Worm (Caenorhabditis elegans): ENCODE measurements around the gene ZK632.14.

- TF ChIP-seq ctbp-1 (GFP tag; IDR thresholded peaks at IDR 0.05) = no peak
- TF ChIP-seq zag-1 (tag; optimal IDR thresholded peaks at IDR 0.05) = no peak
- TF ChIP-seq egl-43 (GFP tag; IDR thresholded peaks at IDR 0.05) = no peak
- TF ChIP-seq unc-130 (GFP tag; optimal IDR thresholded peaks at IDR 0.05) = no peak
- TF ChIP-seq nhr-10 (tag; optimal IDR thresholded peaks at IDR 0.05) = no peak
- TF ChIP-seq unc-62 (GFP tag; optimal IDR thresholded peaks at IDR 0.05 in 1 of 2) = no peak
- TF ChIP-seq unc-62 (tag; optimal IDR thresholded peaks at IDR 0.05) = no peak
- no peak for TF ChIP-seq lir-3 (tag; optimal IDR thresholded peaks at IDR 0.05)
- peak in 1 of 2 experiments; percentile 74 for TF ChIP-seq lsy-2 (tag; optimal IDR thresholded peaks at IDR 0.05)
- TF ChIP-seq ztf-11 (tag; optimal IDR thresholded peaks at IDR 0.05) = no peak
- TF ChIP-seq zfp-3 (GFP tag; conservative IDR thresholded peaks at IDR 0.05) = no peak
- TF ChIP-seq nhr-237 (tag; optimal IDR thresholded peaks at IDR 0.05) = no peak
- no peak for TF ChIP-seq nhr-42 (GFP tag; IDR thresholded peaks at IDR 0.05)
- no peak for TF ChIP-seq ceh-62 (tag; optimal IDR thresholded peaks at IDR 0.05)
- TF ChIP-seq nhr-77 (tag; optimal IDR thresholded peaks at IDR 0.05) = no peak
Observed at ce11 chrIII:9848083-9848482, 34.8 kb downstream of the ZK632.14 start, which contains the start of gene mrpl-36.

Measured in whole organism, L4 larva.